Fruit fly (Drosophila melanogaster) whole organism, prepupa: Measurements from ENCODE around the gene Sys1.

Source experiments
- CG10631 ChIP-seq: fragments of 200-800 bp; sonication (Bioruptor generic); optimal IDR thresholded peaks from 2 replicates; lab custom pipeline; 2016; ENCODE audit warnings: missing biosample characterization, missing genetic modification characterization
- CG11902 ChIP-seq: fragments of 200-800 bp; sonication (Bioruptor generic); optimal IDR thresholded peaks from 3 replicates; lab custom pipeline; 2016; ENCODE audit warnings: missing biosample characterization, missing genetic modification characterization
- CG1621 ChIP-seq: fragments of 200-800 bp; sonication (Bioruptor generic); optimal IDR thresholded peaks from 3 replicates; lab custom pipeline; 2018; ENCODE audit warnings: missing biosample characterization, mild to moderate bottlenecking, missing genetic modification characterization
- CG31627 ChIP-seq: fragments of 200-800 bp; sonication (Bioruptor generic); optimal IDR thresholded peaks from 3 replicates; lab custom pipeline; 2016; ENCODE audit warnings: missing biosample characterization, missing genetic modification characterization
- CG4318 ChIP-seq: fragments of 200-800 bp; sonication (Bioruptor generic); optimal IDR thresholded peaks from 3 replicates; lab custom pipeline; 2017; ENCODE audit warnings: missing biosample characterization, mild to moderate bottlenecking, missing genetic modification characterization
- CG6792 ChIP-seq: fragments of 200-800 bp; sonication (Bioruptor generic); optimal IDR thresholded peaks from 3 replicates; lab custom pipeline; 2016; ENCODE audit warnings: missing biosample characterization, missing genetic modification characterization
- CG8119 ChIP-seq: fragments of 200-800 bp; sonication (Bioruptor generic); IDR thresholded peaks from 3 replicates; pipeline ENCODE4 v1.3.6; 2022; ENCODE audit warnings: missing biosample characterization, missing genetic modification characterization
- Ets96B ChIP-seq: fragments of 200-800 bp; optimal IDR thresholded peaks from 2 replicates; lab custom pipeline; 2019; ENCODE audit warnings: missing biosample characterization, mild to moderate bottlenecking, missing genetic modification characterization, moderate library complexity
- Gug ChIP-seq: fragments of 200-800 bp; sonication (Bioruptor generic); IDR thresholded peaks from 2 replicates; pipeline ENCODE4 v1.3.6; 2022; ENCODE audit warnings: missing biosample characterization, missing genetic modification characterization
- Hr4 ChIP-seq: fragments of 200-800 bp; sonication (Bioruptor generic); optimal IDR thresholded peaks from 3 replicates; lab custom pipeline; 2016; ENCODE audit warnings: missing biosample characterization, missing genetic modification characterization
- achi ChIP-seq: fragments of 200-800 bp; sonication (Bioruptor generic); optimal IDR thresholded peaks from 3 replicates; lab custom pipeline; 2016; ENCODE audit warnings: missing biosample characterization, missing genetic modification characterization
- acj6 ChIP-seq: fragments of 200-800 bp; sonication (Bioruptor generic); optimal IDR thresholded peaks from 3 replicates; lab custom pipeline; 2016; ENCODE audit warnings: missing biosample characterization, missing genetic modification characterization
- cyc ChIP-seq: fragments of 200-800 bp; sonication (Bioruptor generic); optimal IDR thresholded peaks from 3 replicates; lab custom pipeline; 2016; ENCODE audit warnings: missing biosample characterization, missing genetic modification characterization
- esn ChIP-seq: fragments of 200-800 bp; sonication (Bioruptor generic); optimal IDR thresholded peaks from 2 replicates; lab custom pipeline; 2016; ENCODE audit warnings: missing biosample characterization, mild to moderate bottlenecking, missing genetic modification characterization, moderate library complexity
- fd59A ChIP-seq: fragments of 200-800 bp; sonication (Bioruptor generic); optimal IDR thresholded peaks from 2 replicates; lab custom pipeline; 2017; ENCODE audit warnings: missing biosample characterization, mild to moderate bottlenecking, missing genetic modification characterization, missing genetic modification reagents
- fkh ChIP-seq: fragments of 200-800 bp; sonication (Bioruptor generic); optimal IDR thresholded peaks from 3 replicates; lab custom pipeline; 2017; ENCODE audit warnings: missing biosample characterization, mild to moderate bottlenecking, missing genetic modification characterization, moderate library complexity
- net ChIP-seq: fragments of 200-800 bp; sonication (Bioruptor generic); optimal IDR thresholded peaks from 3 replicates; lab custom pipeline; 2016; ENCODE audit warnings: missing biosample characterization, missing genetic modification characterization
- salr ChIP-seq, 2 experiments: fragments of 200-800 bp; sonication (Bioruptor generic); optimal IDR thresholded peaks; 3 replicates each; lab custom pipeline; 2016 to 2018; ENCODE audit warnings: missing biosample characterization in 2 of 2, missing genetic modification characterization in 2 of 2, mild to moderate bottlenecking in 1 of 2
- ss ChIP-seq, 2 experiments: fragments of 200-800 bp; sonication (Bioruptor generic); optimal IDR thresholded peaks; 2 replicates in 1 of 2; 3 replicates in 1 of 2; lab custom pipeline; 2017 to 2018; ENCODE audit warnings: mild to moderate bottlenecking in 2 of 2, missing biosample characterization in 2 of 2, missing genetic modification characterization in 2 of 2, moderate library complexity in 1 of 2

The Sys1 gene

DNA sequence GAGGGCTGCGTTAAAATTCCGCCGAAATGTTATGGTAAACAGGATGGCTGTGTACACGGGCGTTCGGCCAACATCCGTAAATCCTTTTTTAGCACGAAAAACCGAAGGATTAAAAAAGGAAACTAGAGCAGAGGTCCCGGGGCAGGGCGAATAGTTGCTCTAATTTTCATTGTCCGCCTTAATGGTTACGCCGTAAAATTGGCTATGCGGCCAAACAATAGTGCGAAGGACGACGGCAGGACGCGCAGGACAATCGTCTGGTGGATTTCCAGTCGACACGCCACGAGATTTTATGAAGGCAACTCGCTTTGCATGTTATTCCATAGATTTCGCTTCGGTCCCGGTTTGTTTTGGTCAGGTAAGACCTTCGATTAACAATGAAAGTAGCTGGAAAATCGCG is 48.0 kb downstream of the Sys1 start:
- TF ChIP-seq achi (GFP tag; lab: Kevin White, UChicago) (no peak), net (GFP tag; lab: Kevin White, UChicago) (no peak), CG1621 (tag; lab: Kevin White, UChicago) (no peak), acj6 (GFP tag; lab: Kevin White, UChicago) (no peak), Hr4 (GFP tag; lab: Kevin White, UChicago) (no peak), fkh (no peak), CG4318 (GFP tag; lab: Kevin White, UChicago) (no peak), CG8119 (no peak), cyc (GFP tag; lab: Kevin White, UChicago) (no peak), CG11902 (no peak), CG10631 (GFP tag; lab: Kevin White, UChicago) (no peak), Ets96B (tag; lab: Kevin White, UChicago) (no peak), esn (GFP tag; lab: Kevin White, UChicago) (no peak), salr (GFP tag; optimal IDR thresholded peaks at IDR 0.05; lab: Kevin White, UChicago) (no peak), fd59A (GFP tag; lab: Kevin White, UChicago) (no peak), ss (GFP tag; optimal IDR thresholded peaks at IDR 0.05; lab: Kevin White, UChicago) (no peak), Gug (GFP tag; lab: Robert Waterston, UW) (no peak)

DNA sequence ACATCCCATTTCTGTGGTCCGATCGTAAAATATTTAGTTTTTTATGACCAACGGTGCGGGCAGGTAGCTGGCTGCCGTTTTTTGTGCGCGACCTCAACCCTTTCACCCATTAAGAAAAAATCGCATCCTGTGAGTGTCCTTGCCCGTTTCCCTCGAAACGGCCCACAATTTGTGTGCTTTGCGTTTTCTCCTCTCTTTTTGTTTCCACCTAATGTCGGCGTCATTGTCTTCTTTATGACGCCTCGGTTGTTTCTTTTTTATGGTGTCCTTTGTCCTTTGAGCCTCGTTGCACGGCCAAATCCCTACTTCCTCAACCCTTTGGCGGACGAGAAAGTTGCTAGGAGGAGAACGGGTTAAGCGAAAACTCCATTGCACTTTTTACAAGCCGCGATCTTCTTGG is 48.6 kb downstream of the Sys1 start:
- TF ChIP-seq CG6792 (GFP tag; lab: Kevin White, UChicago) (no peak), CG31627 (GFP tag; lab: Kevin White, UChicago) (no peak), fkh (no peak), salr (GFP tag; optimal IDR thresholded peaks at IDR 0.05; lab: Kevin White, UChicago) (no peak), esn (GFP tag; lab: Kevin White, UChicago) (no peak)
